Worm (Caenorhabditis elegans) whole organism, L2 larva: ENCODE data around the gene ncx-10.
A peak's percentile ranks its signal among the peaks of the same experiment; 100 is the strongest.

ENCODE experiments used
- C34F6.9 ChIP-seq: fragments of 150-350 bp; optimal IDR thresholded peaks from 2 replicates; lab custom pipeline; 2014; ENCODE audit warnings: missing biosample characterization, missing genetic modification characterization
- F13H6.1 ChIP-seq: sonication (generic microtip); optimal IDR thresholded peaks from 2 replicates; lab custom pipeline; 2016; ENCODE audit warnings: missing genetic modification characterization, missing compliant biosample characterization
- ZK546.5 ChIP-seq: sonication (generic microtip); optimal IDR thresholded peaks from 2 replicates; lab custom pipeline; 2017; ENCODE audit warnings: missing biosample characterization, missing genetic modification characterization
- alr-1 ChIP-seq: fragments of 150-350 bp; optimal IDR thresholded peaks from 2 replicates; lab custom pipeline; 2014; ENCODE audit warnings: missing biosample characterization, missing genetic modification characterization
- aly-2 ChIP-seq: fragments of 150-350 bp; optimal IDR thresholded peaks from 2 replicates; lab custom pipeline; 2014; ENCODE audit warnings: missing biosample characterization, missing genetic modification characterization
- ama-1 ChIP-seq: fragments of 150-350 bp; optimal IDR thresholded peaks from 2 replicates; lab custom pipeline; 2018; ENCODE audit warnings: inconsistent platforms
- blmp-1 ChIP-seq: sonication (generic microtip); optimal IDR thresholded peaks from 2 replicates; lab custom pipeline; 2017; ENCODE audit warnings: missing genetic modification characterization, mild to moderate bottlenecking, missing compliant biosample characterization, antibody characterized with exemption, moderate library complexity; ENCODE audit not compliant: insufficient read depth
- ceh-16 ChIP-seq: fragments of 150-350 bp; optimal IDR thresholded peaks from 2 replicates; lab custom pipeline; 2014; ENCODE audit warnings: missing biosample characterization, missing genetic modification characterization
- ceh-82 ChIP-seq: fragments of 150-350 bp; optimal IDR thresholded peaks from 2 replicates; lab custom pipeline; 2014; ENCODE audit warnings: missing biosample characterization, missing genetic modification characterization
- crh-2 ChIP-seq: sonication (generic microtip); optimal IDR thresholded peaks from 2 replicates; lab custom pipeline; 2017; ENCODE audit warnings: missing biosample characterization, missing genetic modification characterization
- dmd-4 ChIP-seq: sonication (generic microtip); optimal IDR thresholded peaks from 2 replicates; lab custom pipeline; 2017; ENCODE audit warnings: missing biosample characterization, missing genetic modification characterization
- elt-3 ChIP-seq: sonication (generic microtip); optimal IDR thresholded peaks from 2 replicates; lab custom pipeline; 2017; ENCODE audit warnings: missing biosample characterization, missing genetic modification characterization
- fos-1 ChIP-seq: fragments of 150-350 bp; optimal IDR thresholded peaks from 2 replicates; lab custom pipeline; 2014; ENCODE audit warnings: missing biosample characterization, missing genetic modification characterization
- gmeb-1 ChIP-seq: fragments of 150-350 bp; optimal IDR thresholded peaks from 2 replicates; lab custom pipeline; 2014; ENCODE audit warnings: missing biosample characterization, missing genetic modification characterization
- lin-11 ChIP-seq: fragments of 150-350 bp; sonication (generic microtip); optimal IDR thresholded peaks from 2 replicates; lab custom pipeline; 2014; ENCODE audit warnings: missing biosample characterization, missing genetic modification characterization, inconsistent platforms, mixed read lengths
- lin-13 ChIP-seq: fragments of 150-350 bp; optimal IDR thresholded peaks from 2 replicates; lab custom pipeline; 2014; ENCODE audit warnings: missing biosample characterization, missing genetic modification reagents, missing genetic modification characterization
- lin-39 ChIP-seq: fragments of 150-350 bp; optimal IDR thresholded peaks from 2 replicates; lab custom pipeline; 2014; ENCODE audit warnings: missing biosample characterization, missing genetic modification reagents, missing genetic modification characterization
- lsy-2 ChIP-seq, 2 experiments: fragments of 150-350 bp in 1 of 2; sonication (generic microtip) in 1 of 2; optimal IDR thresholded peaks; 2 replicates each; lab custom pipeline; 2014 to 2017; ENCODE audit warnings: missing biosample characterization in 2 of 2, missing genetic modification characterization in 2 of 2
- mab-5 ChIP-seq: fragments of 150-350 bp; optimal IDR thresholded peaks from 2 replicates; lab custom pipeline; 2014; ENCODE audit warnings: missing biosample characterization, missing genetic modification characterization
- mbf-1 ChIP-seq: sonication (generic microtip); optimal IDR thresholded peaks from 2 replicates; lab custom pipeline; 2017; ENCODE audit warnings: missing biosample characterization, missing genetic modification characterization
- mdl-1 ChIP-seq, 2 experiments: fragments of 150-350 bp in 1 of 2; sonication (generic microtip) in 1 of 2; optimal IDR thresholded peaks; 2 replicates each; lab custom pipeline; 2017; ENCODE audit warnings: missing biosample characterization in 2 of 2, missing genetic modification characterization in 2 of 2
- nhr-10 ChIP-seq: sonication (generic microtip); optimal IDR thresholded peaks from 2 replicates; lab custom pipeline; 2017; ENCODE audit warnings: missing biosample characterization, missing genetic modification characterization
- nhr-12 ChIP-seq: fragments of 150-350 bp; optimal IDR thresholded peaks from 2 replicates; lab custom pipeline; 2014; ENCODE audit warnings: missing biosample characterization, missing genetic modification characterization
- nhr-129 ChIP-seq: fragments of 150-350 bp; optimal IDR thresholded peaks from 2 replicates; lab custom pipeline; 2014; ENCODE audit warnings: missing biosample characterization, missing genetic modification characterization
- nhr-21 ChIP-seq: fragments of 150-350 bp; optimal IDR thresholded peaks from 2 replicates; lab custom pipeline; 2014; ENCODE audit warnings: missing biosample characterization, missing genetic modification characterization
- nhr-23 ChIP-seq: fragments of 150-350 bp; optimal IDR thresholded peaks from 2 replicates; lab custom pipeline; 2014; ENCODE audit warnings: missing biosample characterization, missing genetic modification reagents, missing genetic modification characterization
- nhr-25 ChIP-seq: fragments of 150-350 bp; sonication (generic microtip); optimal IDR thresholded peaks from 3 replicates; lab custom pipeline; 2014; ENCODE audit warnings: missing biosample characterization, missing genetic modification characterization
- sem-4 ChIP-seq: fragments of 150-350 bp; optimal IDR thresholded peaks from 2 replicates; lab custom pipeline; 2014; ENCODE audit warnings: missing biosample characterization, missing genetic modification reagents, missing genetic modification characterization
- skn-1 ChIP-seq: sonication (generic microtip); optimal IDR thresholded peaks from 2 replicates; lab custom pipeline; 2017; ENCODE audit warnings: missing biosample characterization, missing genetic modification characterization
- sma-3 ChIP-seq: sonication (generic microtip); optimal IDR thresholded peaks from 2 replicates; lab custom pipeline; 2016; ENCODE audit warnings: missing genetic modification reagents, missing genetic modification characterization, missing compliant biosample characterization
- unc-55 ChIP-seq: fragments of 150-350 bp; sonication (generic microtip); optimal IDR thresholded peaks from 3 replicates; lab custom pipeline; 2014; ENCODE audit warnings: missing biosample characterization, missing genetic modification reagents, missing genetic modification characterization
- unc-62 ChIP-seq: fragments of 150-350 bp; optimal IDR thresholded peaks from 2 replicates; lab custom pipeline; 2014; ENCODE audit warnings: missing biosample characterization, missing genetic modification reagents, missing genetic modification characterization
- zag-1 ChIP-seq: fragments of 150-350 bp; optimal IDR thresholded peaks from 2 replicates; lab custom pipeline; 2014; ENCODE audit warnings: missing biosample characterization, missing genetic modification characterization
- ztf-1 ChIP-seq: fragments of 200-800 bp; sonication (Bioruptor generic); conservative IDR thresholded peaks from 2 replicates; pipeline ENCODE4 v1.3.6; 2022; ENCODE audit warnings: missing genetic modification characterization, missing compliant biosample characterization
- ztf-11 ChIP-seq: sonication (generic microtip); optimal IDR thresholded peaks from 2 replicates; lab custom pipeline; 2017; ENCODE audit warnings: missing biosample characterization, missing genetic modification characterization
- ztf-4 ChIP-seq: fragments of 150-350 bp; optimal IDR thresholded peaks from 2 replicates; lab custom pipeline; 2014; ENCODE audit warnings: missing biosample characterization, missing genetic modification characterization

The ncx-10 gene

DNA sequence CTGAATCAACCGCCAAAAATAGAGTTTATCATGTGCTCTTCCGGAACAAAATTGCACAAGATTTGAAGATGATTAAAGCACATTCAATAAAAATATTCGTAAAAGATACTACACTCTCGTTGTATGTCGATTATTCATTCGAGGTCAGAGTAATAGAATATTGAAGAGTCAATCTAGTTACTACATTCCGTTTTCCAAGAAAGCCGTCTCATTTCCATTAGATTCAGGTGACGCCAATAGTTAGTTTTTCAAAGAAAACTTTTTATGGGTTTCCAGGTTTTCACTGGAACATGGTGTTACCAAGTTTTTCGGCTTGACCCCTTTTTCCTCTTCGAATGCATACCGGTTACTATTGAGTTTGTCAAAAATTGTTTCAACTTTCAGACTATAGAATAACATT lies 37.6 kb upstream of the ncx-10 start:
- TF ChIP-seq nhr-21 (tag; lab: Kevin White, UChicago): peak; percentile 11
- no peak for TF ChIP-seq sem-4 (tag; lab: Kevin White, UChicago)
- TF ChIP-seq lsy-2 (tag; optimal IDR thresholded peaks at IDR 0.05; lab: Kevin White, UChicago): peak in 1 of 2 experiments; percentile 28
- no peak for TF ChIP-seq nhr-12
- TF ChIP-seq ama-1 (lab: Kevin White, UChicago): no peak
- TF ChIP-seq F13H6.1 (tag; lab: Kevin White, UChicago): no peak
- peak; percentile 54 for TF ChIP-seq unc-55 (GFP tag; lab: Kevin White, UChicago)

DNA sequence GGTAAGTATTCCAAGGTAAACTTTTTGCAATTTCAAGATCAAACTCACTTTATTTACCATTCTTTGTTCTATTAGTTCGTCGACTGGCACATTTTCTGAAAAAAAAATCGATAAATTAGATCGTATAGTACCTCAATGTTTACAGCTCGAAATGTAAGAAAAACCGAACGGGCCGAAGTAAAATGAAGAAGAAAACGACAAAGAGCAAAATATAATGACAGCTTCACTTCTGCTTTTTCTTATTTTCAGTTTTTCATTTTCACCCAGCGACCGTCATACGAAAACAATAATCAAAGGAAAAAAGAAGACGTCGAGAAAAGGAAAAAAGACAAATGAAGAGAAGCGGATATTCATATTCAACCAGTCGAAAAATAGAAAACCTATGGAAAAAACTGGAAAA lies 36.2 kb upstream of the ncx-10 start, which contains the start of gene che-7:
che-7 (minus strand) TSS at position 101 of the 400 bp plus-strand sequence.
- TF ChIP-seq ZK546.5 (tag; lab: Kevin White, UChicago) (no peak), dmd-4 (tag; lab: Kevin White, UChicago) (no peak), ceh-16 (tag; lab: Kevin White, UChicago) (no peak), alr-1 (tag; lab: Kevin White, UChicago) (no peak), ama-1 (lab: Kevin White, UChicago) (no peak), blmp-1 (no peak), lin-39 (no peak), sma-3 (GFP tag; lab: Kevin White, UChicago) (no peak), nhr-21 (tag; lab: Kevin White, UChicago) (no peak), skn-1 (tag; lab: Kevin White, UChicago) (no peak), mbf-1 (tag; lab: Kevin White, UChicago) (no peak), nhr-129 (tag; lab: Kevin White, UChicago) (no peak), ztf-11 (tag; lab: Kevin White, UChicago) (no peak)

DNA sequence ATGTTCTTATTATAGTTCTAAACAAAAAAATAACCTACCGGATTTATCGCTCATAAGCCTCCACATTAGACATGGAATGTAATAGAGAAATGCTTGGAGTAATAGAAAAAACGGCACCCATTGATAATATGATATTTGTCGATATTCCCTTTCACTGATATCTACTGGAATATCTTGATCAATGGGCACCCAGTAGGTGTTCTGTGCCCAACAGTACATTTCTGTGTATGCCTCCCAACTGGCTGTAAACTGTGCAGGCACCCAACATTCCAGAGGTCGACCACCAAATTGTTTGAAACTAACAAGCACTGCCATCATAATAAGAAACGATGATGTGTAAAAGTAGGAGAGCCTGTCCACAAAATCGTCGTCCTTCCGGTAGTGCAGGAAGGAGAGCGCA lies 31.5 kb upstream of the ncx-10 start:
- TF ChIP-seq C34F6.9 (tag; lab: Kevin White, UChicago) (no peak), lin-13 (no peak), aly-2 (tag; lab: Kevin White, UChicago) (no peak)
- TF ChIP-seq, all 48 proteins: peak for 0

DNA sequence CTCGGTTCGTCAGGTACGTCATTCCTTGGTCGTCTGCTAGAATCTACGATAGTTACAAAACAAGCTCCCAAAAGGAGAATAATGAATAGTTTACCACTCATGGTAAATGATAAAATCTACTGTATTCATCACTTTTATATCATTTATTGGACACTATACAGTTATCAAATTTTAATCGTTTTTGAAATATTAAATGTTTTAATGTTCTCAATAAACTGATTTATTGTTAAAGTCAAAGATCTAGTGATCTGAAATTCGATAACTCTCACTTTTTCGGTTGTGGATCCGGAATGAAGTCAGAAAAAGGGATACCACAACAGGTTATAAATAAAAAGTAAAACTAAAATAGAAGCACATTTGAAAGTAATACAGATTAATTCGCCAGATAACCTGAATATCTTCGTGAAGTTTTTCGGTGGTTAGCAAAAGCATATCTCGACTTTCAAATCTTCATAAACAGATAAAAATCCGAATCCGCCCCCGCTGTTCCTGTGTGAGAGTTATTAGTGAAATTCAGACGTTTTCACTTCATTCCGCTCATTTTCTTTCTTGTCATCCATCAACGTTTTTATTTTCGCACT lies 25.9 kb upstream of the ncx-10 start, which contains the start of the genes clec-217 and F26D11.2:
clec-217 (minus strand) TSS at position 101 of the 581 bp plus-strand sequence.
F26D11.2 (plus strand) TSS at position 531 of the 581 bp plus-strand sequence.
- TF ChIP-seq nhr-129 (tag; lab: Kevin White, UChicago) (no peak), zag-1 (tag; lab: Kevin White, UChicago) (no peak), unc-55 (GFP tag; lab: Kevin White, UChicago) (no peak), nhr-25 (no peak), lin-39 (no peak), ztf-1 (GFP tag; lab: Robert Waterston, UW) (no peak), ztf-4 (tag; lab: Kevin White, UChicago) (no peak)

DNA sequence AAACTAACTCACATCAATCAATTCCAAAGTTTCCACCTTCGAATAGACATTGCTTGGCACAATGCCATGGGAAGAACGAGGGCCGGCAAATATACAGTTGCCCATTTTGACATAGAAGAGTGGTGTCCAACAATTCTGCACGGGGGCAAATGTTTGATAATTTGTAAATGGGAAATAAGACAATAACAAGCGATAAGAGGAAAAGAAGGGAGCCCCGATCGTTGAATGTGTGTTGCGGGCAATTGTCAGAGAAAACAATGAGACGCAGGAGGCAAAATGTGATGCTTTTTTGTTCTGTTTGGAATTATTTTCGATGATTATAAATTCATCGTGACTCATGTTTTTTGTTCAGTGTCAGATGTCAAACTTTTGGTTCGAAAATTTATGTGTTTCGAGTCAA lies 23.3 kb upstream of the ncx-10 start, which contains the start of gene pals-34:
pals-34 (minus strand) TSS at position 280 of the 400 bp plus-strand sequence.
- TF ChIP-seq mab-5: no peak
- TF ChIP-seq ceh-82 (tag; lab: Kevin White, UChicago): no peak
- no peak for TF ChIP-seq unc-62 (GFP tag; lab: Kevin White, UChicago)
- TF ChIP-seq nhr-21 (tag; lab: Kevin White, UChicago): no peak
- no peak for TF ChIP-seq nhr-129 (tag; lab: Kevin White, UChicago)
- TF ChIP-seq C34F6.9 (tag; lab: Kevin White, UChicago): no peak
- no peak for TF ChIP-seq nhr-10 (tag; lab: Kevin White, UChicago)
- no peak for TF ChIP-seq fos-1 (tag; lab: Kevin White, UChicago)
- no peak for TF ChIP-seq lin-39
- TF ChIP-seq crh-2: no peak
- TF ChIP-seq, all 48 proteins: peak for 0

DNA sequence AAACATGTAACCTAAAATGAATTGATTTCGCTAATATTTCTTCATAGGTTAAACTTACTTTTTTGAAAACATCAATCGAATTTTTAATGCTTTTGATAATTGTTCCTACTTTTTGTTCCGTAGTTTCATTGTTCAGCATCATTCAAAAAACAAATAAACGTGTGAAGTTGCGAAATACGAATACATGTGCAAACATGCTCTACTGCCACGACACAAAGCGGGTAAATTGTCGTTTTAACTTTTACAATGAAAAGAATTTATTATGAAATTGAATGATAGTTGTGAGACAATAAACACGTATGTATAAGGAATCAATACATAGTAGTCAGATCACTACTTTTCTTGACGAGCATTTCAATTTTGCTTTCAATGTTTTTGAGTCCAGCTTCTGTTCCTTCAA lies 22.3 kb upstream of the ncx-10 start, which contains the start of gene F26D11.12:
F26D11.12 (minus strand) TSS at position 145 of the 400 bp plus-strand sequence.
- TF ChIP-seq lin-11 (tag; lab: Kevin White, UChicago) (no peak), unc-55 (GFP tag; lab: Kevin White, UChicago) (peak; percentile 58), mbf-1 (tag; lab: Kevin White, UChicago) (no peak), ceh-16 (tag; lab: Kevin White, UChicago) (no peak), nhr-23 (tag; lab: Kevin White, UChicago) (no peak), gmeb-1 (tag; lab: Kevin White, UChicago) (peak; percentile 59), ceh-82 (tag; lab: Kevin White, UChicago) (no peak), crh-2 (peak; percentile 43), lin-13 (no peak), mab-5 (no peak), mdl-1 (tag; optimal IDR thresholded peaks at IDR 0.05; lab: Kevin White, UChicago) (no peak), dmd-4 (tag; lab: Kevin White, UChicago) (no peak), F13H6.1 (tag; lab: Kevin White, UChicago) (no peak), nhr-129 (tag; lab: Kevin White, UChicago) (peak; percentile 49), nhr-25 (no peak), unc-62 (GFP tag; lab: Kevin White, UChicago) (no peak), C34F6.9 (tag; lab: Kevin White, UChicago) (peak; percentile 18), elt-3 (tag; lab: Kevin White, UChicago) (no peak), sem-4 (tag; lab: Kevin White, UChicago) (no peak), fos-1 (tag; lab: Kevin White, UChicago) (peak; percentile 6)
